Fruit fly (Drosophila melanogaster) whole organism, embryonic: ENCODE results near the gene CG1074.

ENCODE experiments used
- CG10321 ChIP-seq: fragments of 200-800 bp; sonication (Bioruptor generic); IDR thresholded peaks from 2 replicates; pipeline ENCODE4 v1.3.6; 2022; ENCODE audit warnings: missing biosample characterization, missing genetic modification characterization
- CG11093 ChIP-seq: fragments of 200-800 bp; sonication (Bioruptor generic); IDR thresholded peaks from 3 replicates; pipeline ENCODE4 v1.3.6; 2022; ENCODE audit warnings: missing biosample characterization, missing genetic modification characterization
- CG12219 ChIP-seq: fragments of 200-800 bp; sonication (Bioruptor generic); optimal IDR thresholded peaks from 3 replicates; lab custom pipeline; 2018; ENCODE audit warnings: missing biosample characterization, mild to moderate bottlenecking, missing genetic modification characterization
- CG13424 ChIP-seq: fragments of 200-800 bp; sonication (Bioruptor generic); optimal IDR thresholded peaks from 2 replicates; lab custom pipeline; 2019; ENCODE audit warnings: missing biosample characterization, mild to moderate bottlenecking, missing genetic modification characterization, moderate library complexity
- CG13624 ChIP-seq: fragments of 200-800 bp; sonication (Bioruptor generic); optimal IDR thresholded peaks from 2 replicates; lab custom pipeline; 2016; ENCODE audit warnings: missing biosample characterization, missing genetic modification characterization
- CG14441 ChIP-seq: fragments of 200-800 bp; sonication (Bioruptor generic); IDR thresholded peaks from 2 replicates; pipeline ENCODE4 v1.3.6; 2022; ENCODE audit warnings: missing biosample characterization, missing genetic modification characterization
- CG17361 ChIP-seq: fragments of 200-800 bp; sonication (Bioruptor generic); IDR thresholded peaks from 3 replicates; pipeline ENCODE4 v1.3.6; 2022; ENCODE audit warnings: missing biosample characterization, missing genetic modification characterization
- CG3163 ChIP-seq: fragments of 200-800 bp; sonication (Bioruptor generic); optimal IDR thresholded peaks from 3 replicates; lab custom pipeline; 2016; ENCODE audit warnings: missing biosample characterization, missing genetic modification characterization
- CG34422 ChIP-seq: fragments of 200-800 bp; sonication (Bioruptor generic); IDR thresholded peaks from 3 replicates; pipeline ENCODE4 v1.3.6; 2022; ENCODE audit warnings: missing biosample characterization, missing genetic modification characterization
- CG4404 ChIP-seq: fragments of 200-800 bp; sonication (Bioruptor generic); IDR thresholded peaks from 2 replicates; pipeline ENCODE4 v1.3.6; 2022; ENCODE audit warnings: missing biosample characterization, missing genetic modification characterization
- CG5245 ChIP-seq: fragments of 200-800 bp; sonication (Bioruptor generic); optimal IDR thresholded peaks from 3 replicates; lab custom pipeline; 2016; ENCODE audit warnings: missing biosample characterization, missing genetic modification characterization
- CG6813 ChIP-seq: fragments of 200-800 bp; sonication (Bioruptor generic); optimal IDR thresholded peaks from 2 replicates; lab custom pipeline; 2017; ENCODE audit warnings: missing biosample characterization, missing genetic modification characterization, mild to moderate bottlenecking, moderate library complexity, missing genetic modification reagents
- CG7271 ChIP-seq: fragments of 200-800 bp; sonication (Bioruptor generic); optimal IDR thresholded peaks from 2 replicates; lab custom pipeline; 2018; ENCODE audit warnings: missing biosample characterization, mild to moderate bottlenecking, missing genetic modification characterization, moderate library complexity
- CG7839 ChIP-seq: fragments of 200-800 bp; sonication (Bioruptor generic); optimal IDR thresholded peaks from 3 replicates; lab custom pipeline; 2018; ENCODE audit warnings: missing biosample characterization, mild to moderate bottlenecking, missing genetic modification characterization, moderate library complexity
- CG8359 ChIP-seq: fragments of 200-800 bp; sonication (Bioruptor generic); optimal IDR thresholded peaks from 2 replicates; lab custom pipeline; 2017; ENCODE audit warnings: missing biosample characterization, mild to moderate bottlenecking, missing genetic modification characterization, borderline replicate concordance
- CG9609 ChIP-seq: fragments of 200-800 bp; sonication (Bioruptor generic); optimal IDR thresholded peaks from 3 replicates; lab custom pipeline; 2016; ENCODE audit warnings: missing biosample characterization, missing genetic modification characterization
- Camta ChIP-seq: fragments of 200-800 bp; sonication (Bioruptor generic); optimal IDR thresholded peaks from 2 replicates; lab custom pipeline; 2016; ENCODE audit warnings: missing biosample characterization, missing genetic modification characterization
- D19A ChIP-seq: fragments of 200-800 bp; optimal IDR thresholded peaks from 3 replicates; lab custom pipeline; 2019; ENCODE audit warnings: missing biosample characterization, mild to moderate bottlenecking, missing genetic modification characterization, moderate library complexity
- Dad ChIP-seq: fragments of 200-800 bp; sonication (Bioruptor generic); optimal IDR thresholded peaks from 3 replicates; lab custom pipeline; 2016; ENCODE audit warnings: missing biosample characterization, missing genetic modification characterization
- Hey ChIP-seq: fragments of 200-800 bp; sonication (Bioruptor generic); optimal IDR thresholded peaks from 3 replicates; lab custom pipeline; 2018; ENCODE audit warnings: missing biosample characterization, mild to moderate bottlenecking, missing genetic modification characterization
- HmgZ ChIP-seq: fragments of 200-800 bp; sonication (Bioruptor generic); optimal IDR thresholded peaks from 2 replicates; lab custom pipeline; 2018; ENCODE audit warnings: missing biosample characterization, mild to moderate bottlenecking, missing genetic modification characterization
- Jarid2 ChIP-seq: fragments of 200-800 bp; sonication (Bioruptor generic); optimal IDR thresholded peaks from 3 replicates; lab custom pipeline; 2017; ENCODE audit warnings: mild to moderate bottlenecking, missing biosample characterization, missing genetic modification reagents, missing genetic modification characterization
- Lpt ChIP-seq: fragments of >200 bp; optimal IDR thresholded peaks from 2 replicates; lab custom pipeline; 2018; ENCODE audit warnings: missing biosample characterization, missing genetic modification characterization
- MBD-R2 ChIP-seq: fragments of 200-800 bp; sonication (Bioruptor generic); IDR thresholded peaks from 2 replicates; pipeline ENCODE4 v1.3.6; 2022; ENCODE audit warnings: missing biosample characterization, missing genetic modification characterization
- MESR4 ChIP-seq: fragments of 200-800 bp; sonication (Bioruptor generic); optimal IDR thresholded peaks from 2 replicates; lab custom pipeline; 2018; ENCODE audit warnings: missing biosample characterization, mild to moderate bottlenecking, missing genetic modification characterization, moderate library complexity
- MTF-1 ChIP-seq: fragments of 200-800 bp; sonication (Bioruptor generic); optimal IDR thresholded peaks from 2 replicates; lab custom pipeline; 2018; ENCODE audit warnings: missing biosample characterization, mild to moderate bottlenecking, missing genetic modification characterization, borderline replicate concordance
- Nf-YA ChIP-seq: fragments of 200-800 bp; sonication (Bioruptor generic); IDR thresholded peaks from 2 replicates; pipeline ENCODE4 v1.3.6; 2022; ENCODE audit warnings: missing biosample characterization, missing genetic modification characterization
- Ravus ChIP-seq: fragments of 200-800 bp; sonication (Bioruptor generic); IDR thresholded peaks from 2 replicates; pipeline ENCODE4 v1.3.6; 2022; ENCODE audit warnings: missing biosample characterization, missing genetic modification characterization
- Rfx ChIP-seq: fragments of 200-800 bp; sonication (Bioruptor generic); IDR thresholded peaks from 2 replicates; pipeline ENCODE4 v1.3.6; 2022; ENCODE audit warnings: missing biosample characterization, missing genetic modification characterization
- Taf1 ChIP-seq: fragments of 200-800 bp; sonication (Bioruptor generic); IDR thresholded peaks from 2 replicates; pipeline ENCODE4 v1.3.6; 2022; ENCODE audit warnings: missing biosample characterization, missing genetic modification characterization
- Trl ChIP-seq, 3 experiments: fragments of >200 bp in 2 of 3; fragments of 200-800 bp in 1 of 3; sonication (Bioruptor generic) in 1 of 3; optimal IDR thresholded peaks; 2 replicates in 1 of 3; 3 replicates in 2 of 3; lab custom pipeline; 2016 to 2017; ENCODE audit warnings: missing biosample characterization in 1 of 3, missing genetic modification characterization in 1 of 3
- bbx ChIP-seq: fragments of 200-800 bp; sonication (Bioruptor generic); IDR thresholded peaks from 2 replicates; pipeline ENCODE4 v1.3.6; 2022; ENCODE audit warnings: missing biosample characterization, missing genetic modification characterization; ENCODE audit not compliant: partially characterized antibody
- cad ChIP-seq: fragments of >200 bp; optimal IDR thresholded peaks from 2 replicates; lab custom pipeline; 2017; ENCODE audit warnings: missing biosample characterization, missing genetic modification characterization
- cato ChIP-seq: fragments of 200-800 bp; sonication (Bioruptor generic); optimal IDR thresholded peaks from 2 replicates; lab custom pipeline; 2016; ENCODE audit warnings: missing biosample characterization, missing genetic modification characterization, borderline replicate concordance
- cg ChIP-seq: fragments of 200-800 bp; sonication (Bioruptor generic); optimal IDR thresholded peaks from 3 replicates; lab custom pipeline; 2019; ENCODE audit warnings: missing biosample characterization, mild to moderate bottlenecking, missing genetic modification characterization, moderate library complexity
- corto ChIP-seq: fragments of 200-800 bp; sonication (Bioruptor generic); optimal IDR thresholded peaks from 2 replicates; lab custom pipeline; 2016; ENCODE audit warnings: missing biosample characterization, mild to moderate bottlenecking, missing genetic modification characterization, moderate library complexity
- dati ChIP-seq: fragments of 200-800 bp; sonication (Bioruptor generic); IDR thresholded peaks from 2 replicates; pipeline ENCODE4 v1.3.6; 2022; ENCODE audit warnings: missing biosample characterization, missing genetic modification characterization
- eve ChIP-seq, 2 experiments: fragments of >200 bp; optimal IDR thresholded peaks; 2 replicates each; lab custom pipeline; 2017; ENCODE audit warnings: missing biosample characterization in 2 of 2, missing genetic modification characterization in 2 of 2
- h ChIP-seq: fragments of >200 bp; optimal IDR thresholded peaks from 2 replicates; lab custom pipeline; 2017
- kah ChIP-seq: fragments of 200-800 bp; sonication (Bioruptor generic); optimal IDR thresholded peaks from 2 replicates; lab custom pipeline; 2018; ENCODE audit warnings: missing biosample characterization, mild to moderate bottlenecking, missing genetic modification characterization
- lbe ChIP-seq: fragments of 200-800 bp; sonication (Bioruptor generic); optimal IDR thresholded peaks from 2 replicates; lab custom pipeline; 2016; ENCODE audit warnings: missing biosample characterization, mild to moderate bottlenecking, missing genetic modification characterization
- odd ChIP-seq: fragments of 200-800 bp; sonication (Bioruptor generic); optimal IDR thresholded peaks from 2 replicates; lab custom pipeline; 2017; ENCODE audit warnings: missing biosample characterization, mild to moderate bottlenecking, missing genetic modification characterization
- pita ChIP-seq: fragments of 200-800 bp; sonication (Bioruptor generic); optimal IDR thresholded peaks from 2 replicates; lab custom pipeline; 2017; ENCODE audit warnings: missing biosample characterization, mild to moderate bottlenecking, missing genetic modification characterization
- scrt ChIP-seq: fragments of 200-800 bp; sonication (Bioruptor generic); optimal IDR thresholded peaks from 2 replicates; lab custom pipeline; 2018; ENCODE audit warnings: missing biosample characterization, mild to moderate bottlenecking, missing genetic modification characterization, moderate library complexity
- sna ChIP-seq: fragments of 200-800 bp; sonication (Bioruptor generic); IDR thresholded peaks from 2 replicates; pipeline ENCODE4 v1.3.6; 2022; ENCODE audit warnings: missing biosample characterization, missing genetic modification characterization; ENCODE audit not compliant: partially characterized antibody
- tap ChIP-seq: fragments of 200-800 bp; optimal IDR thresholded peaks from 3 replicates; lab custom pipeline; 2019; ENCODE audit warnings: missing biosample characterization, mild to moderate bottlenecking, missing genetic modification characterization, moderate library complexity
- tin ChIP-seq: fragments of 200-800 bp; sonication (Bioruptor generic); optimal IDR thresholded peaks from 3 replicates; lab custom pipeline; 2016; ENCODE audit warnings: missing biosample characterization, missing genetic modification characterization
- unc-4 ChIP-seq: fragments of 200-800 bp; sonication (Bioruptor generic); IDR thresholded peaks from 2 replicates; pipeline ENCODE4 v1.3.6; 2022; ENCODE audit warnings: missing biosample characterization, missing genetic modification characterization; ENCODE audit not compliant: partially characterized antibody
- z ChIP-seq: fragments of 200-800 bp; sonication (Bioruptor generic); IDR thresholded peaks from 3 replicates; pipeline ENCODE4 v1.3.6; 2022; ENCODE audit warnings: missing biosample characterization, missing genetic modification characterization
- zfh2 ChIP-seq: fragments of 200-800 bp; sonication (Bioruptor generic); optimal IDR thresholded peaks from 2 replicates; lab custom pipeline; 2016; ENCODE audit warnings: missing biosample characterization, missing genetic modification characterization

Gene CG1074

dm6 chr3R:4399810-4400496, 33.8 kb upstream of the CG1074 start (continued):
- TF ChIP-seq cg (GFP tag; lab: Kevin White, UChicago) (no peak), unc-4 (GFP tag; lab: Robert Waterston, UW) (peak; percentile 24; the same call in 1 of the 2 replicates), cad (GFP tag; lab: Kevin White, UChicago) (no peak), z (GFP tag; lab: Robert Waterston, UW) (no peak), D19A (tag; lab: Kevin White, UChicago) (no peak), corto (GFP tag; lab: Kevin White, UChicago) (no peak), eve (GFP tag; optimal IDR thresholded peaks at IDR 0.05; lab: Kevin White, UChicago) (no peak), CG8359 (GFP tag; lab: Kevin White, UChicago) (no peak), CG14441 (GFP tag; lab: Robert Waterston, UW) (no peak), CG9609 (GFP tag; lab: Kevin White, UChicago) (no peak), Rfx (peak; percentile 49; the same call in 1 of the 2 replicates), Jarid2 (no peak), kah (GFP tag; lab: Kevin White, UChicago) (no peak), pita (GFP tag; lab: Kevin White, UChicago) (no peak), Trl (optimal IDR thresholded peaks at IDR 0.05; lab: Kevin White, UChicago) (no peak), Trl (GFP tag; optimal IDR thresholded peaks at IDR 0.05; lab: Kevin White, UChicago) (no peak), CG13424 (tag; lab: Kevin White, UChicago) (peak; percentile 9), HmgZ (tag; lab: Kevin White, UChicago) (no peak), cato (GFP tag; lab: Kevin White, UChicago) (no peak), sna (GFP tag; lab: Robert Waterston, UW) (no peak), tap (tag; lab: Kevin White, UChicago) (no peak), MBD-R2 (GFP tag; lab: Robert Waterston, UW) (peak; percentile 69), CG4404 (GFP tag; lab: Robert Waterston, UW) (no peak), Camta (GFP tag; lab: Kevin White, UChicago) (no peak), Dad (GFP tag; lab: Kevin White, UChicago) (no peak), CG3163 (GFP tag; lab: Kevin White, UChicago) (no peak), tin (peak; percentile 19), MTF-1 (no peak), Lpt (GFP tag; lab: Kevin White, UChicago) (no peak), CG11093 (GFP tag; lab: Robert Waterston, UW) (no peak), Ravus (GFP tag; lab: Robert Waterston, UW) (no peak), Hey (tag; lab: Kevin White, UChicago) (no peak), CG10321 (no peak)

- TF ChIP-seq dati (GFP tag; lab: Robert Waterston, UW) = no peak
- no peak for TF ChIP-seq CG5245 (GFP tag; lab: Kevin White, UChicago)
- no peak for TF ChIP-seq CG7271 (tag; lab: Kevin White, UChicago)
- TF ChIP-seq Nf-YA (GFP tag; lab: Robert Waterston, UW) = no peak
- TF ChIP-seq zfh2 (GFP tag; lab: Kevin White, UChicago) = no peak
- TF ChIP-seq CG9609 (GFP tag; lab: Kevin White, UChicago) = no peak
- TF ChIP-seq odd = no peak
- no peak for TF ChIP-seq CG7839 (tag; lab: Kevin White, UChicago)
- TF ChIP-seq MESR4 (GFP tag; lab: Kevin White, UChicago) = peak; percentile 65
- no peak for TF ChIP-seq Hey (tag; lab: Kevin White, UChicago)
- TF ChIP-seq lbe (GFP tag; lab: Kevin White, UChicago) = no peak
- TF ChIP-seq bbx (GFP tag; lab: Robert Waterston, UW) = no peak
- no peak for TF ChIP-seq h (lab: Kevin White, UChicago)
- TF ChIP-seq CG17361 (GFP tag; lab: Robert Waterston, UW) = no peak
- no peak for TF ChIP-seq CG13624 (GFP tag; lab: Kevin White, UChicago)
- TF ChIP-seq D19A (tag; lab: Kevin White, UChicago) = no peak
- no peak for TF ChIP-seq corto (GFP tag; lab: Kevin White, UChicago)
- TF ChIP-seq MBD-R2 (GFP tag; lab: Robert Waterston, UW) = peak; percentile 67
- peak; percentile 23; the same call in 1 of the 3 replicates for TF ChIP-seq CG34422 (GFP tag; lab: Robert Waterston, UW)
- no peak for TF ChIP-seq CG12219 (GFP tag; lab: Kevin White, UChicago)
- TF ChIP-seq scrt (GFP tag; lab: Kevin White, UChicago) = no peak
- TF ChIP-seq Taf1 = no peak
- TF ChIP-seq CG6813 = no peak
Observed at dm6 chr3R:4400497-4400833, 33.3 kb upstream of the CG1074 start, which contains the start of gene CG14647. TSS of gene CG14647 (plus strand) at chr3R:4400510.
